Worm (Caenorhabditis elegans) whole organism, young adult: ENCODE data around the gene C08F11.1.

ENCODE experiments used
- D2030.7 ChIP-seq: fragments of 200-800 bp; sonication (Bioruptor generic); IDR thresholded peaks from 2 replicates; pipeline ENCODE4 v1.3.6; 2022; ENCODE audit warnings: missing genetic modification reagents, missing genetic modification characterization, missing compliant biosample characterization
- F10E7.11 ChIP-seq: sonication (generic microtip); optimal IDR thresholded peaks from 2 replicates; lab custom pipeline; 2017; ENCODE audit warnings: mild to moderate bottlenecking, missing genetic modification characterization, moderate library complexity, missing compliant biosample characterization
- K11D2.4 ChIP-seq: fragments of 200-800 bp; sonication (Bioruptor generic); IDR thresholded peaks from 2 replicates; pipeline ENCODE4 v1.3.6; 2022; ENCODE audit warnings: missing genetic modification reagents, missing genetic modification characterization, missing compliant biosample characterization
- T26A5.8 ChIP-seq: sonication (generic microtip); optimal IDR thresholded peaks from 2 replicates; lab custom pipeline; 2016; ENCODE audit warnings: missing genetic modification characterization, missing compliant biosample characterization
- Y79H2A.3 ChIP-seq: fragments of 200-800 bp; sonication (Bioruptor generic); conservative IDR thresholded peaks from 2 replicates; pipeline ENCODE4 v1.3.6; 2022; ENCODE audit warnings: missing genetic modification reagents, missing genetic modification characterization, missing compliant biosample characterization
- Y95B8A.8 ChIP-seq: fragments of 200-800 bp; sonication (Bioruptor generic); IDR thresholded peaks from 2 replicates; pipeline ENCODE4 v1.3.6; 2022; ENCODE audit warnings: missing genetic modification reagents, missing genetic modification characterization, missing compliant biosample characterization
- atf-7 ChIP-seq: sonication (generic microtip); optimal IDR thresholded peaks from 2 replicates; lab custom pipeline; 2017; ENCODE audit warnings: mild to moderate bottlenecking, missing genetic modification characterization, missing compliant biosample characterization
- athp-1 ChIP-seq: sonication (generic microtip); optimal IDR thresholded peaks from 2 replicates; lab custom pipeline; 2017; ENCODE audit warnings: mild to moderate bottlenecking, missing genetic modification characterization, missing compliant biosample characterization
- attf-3 ChIP-seq: fragments of 200-800 bp; sonication (Bioruptor generic); conservative IDR thresholded peaks from 2 replicates; pipeline ENCODE4 v1.3.6; 2022; ENCODE audit warnings: missing genetic modification reagents, missing genetic modification characterization, missing compliant biosample characterization
- cebp-1 ChIP-seq, 2 experiments: fragments of 200-800 bp in 1 of 2; sonication (Bioruptor generic) in 1 of 2; sonication (generic microtip) in 1 of 2; IDR thresholded peaks in 1 of 2; optimal IDR thresholded peaks in 1 of 2; 2 replicates each; pipeline versions ENCODE4 v1.3.6 to Lab custom; 2017 to 2022; ENCODE audit warnings: missing compliant biosample characterization in 2 of 2, missing genetic modification characterization in 2 of 2, mild to moderate bottlenecking in 1 of 2, missing genetic modification reagents in 1 of 2, moderate library complexity in 1 of 2
- ceh-79 ChIP-seq: sonication (generic microtip); optimal IDR thresholded peaks from 2 replicates; lab custom pipeline; 2017; ENCODE audit warnings: mild to moderate bottlenecking, missing genetic modification characterization, missing compliant biosample characterization
- ets-4 ChIP-seq: fragments of 200-800 bp; sonication (Bioruptor generic); optimal IDR thresholded peaks from 2 replicates; lab custom pipeline; 2018; ENCODE audit warnings: mild to moderate bottlenecking, missing genetic modification characterization, missing compliant biosample characterization
- lag-1 ChIP-seq: fragments of 200-800 bp; sonication (Bioruptor generic); IDR thresholded peaks from 2 replicates; pipeline ENCODE4 v1.3.6; 2022; ENCODE audit warnings: missing genetic modification reagents, missing genetic modification characterization, missing compliant biosample characterization
- let-607 ChIP-seq, 2 experiments: fragments of 200-800 bp in 1 of 2; sonication (Bioruptor generic) in 1 of 2; sonication (generic microtip) in 1 of 2; optimal IDR thresholded peaks; 2 replicates each; lab custom pipeline; 2016 to 2018; ENCODE audit warnings: mild to moderate bottlenecking in 2 of 2, missing compliant biosample characterization in 2 of 2, missing genetic modification characterization in 2 of 2, moderate library complexity in 2 of 2, missing genotype in 1 of 2
- lin-26 ChIP-seq: fragments of 200-800 bp; sonication (Bioruptor generic); IDR thresholded peaks from 2 replicates; pipeline ENCODE4 v1.3.6; 2022; ENCODE audit warnings: missing genetic modification reagents, missing genetic modification characterization, missing compliant biosample characterization
- madf-10 ChIP-seq: sonication (generic microtip); optimal IDR thresholded peaks from 2 replicates; lab custom pipeline; 2016; ENCODE audit warnings: mild to moderate bottlenecking, missing genetic modification characterization, missing compliant biosample characterization
- mes-4 ChIP-seq: sonication (generic microtip); optimal IDR thresholded peaks from 2 replicates; lab custom pipeline; 2016; ENCODE audit warnings: missing genotype, missing genetic modification characterization, missing compliant biosample characterization
- nfya-2 ChIP-seq: fragments of 200-800 bp; sonication (Bioruptor generic); IDR thresholded peaks from 2 replicates; pipeline ENCODE4 v1.3.6; 2022; ENCODE audit warnings: missing genetic modification reagents, missing genetic modification characterization, missing compliant biosample characterization
- nhr-80 ChIP-seq: sonication (generic microtip); optimal IDR thresholded peaks from 2 replicates; lab custom pipeline; 2016; ENCODE audit warnings: missing genetic modification characterization, missing compliant biosample characterization
- pbrm-1 ChIP-seq: fragments of 200-800 bp; sonication (Bioruptor generic); IDR thresholded peaks from 2 replicates; pipeline ENCODE4 v1.3.6; 2022; ENCODE audit warnings: missing genetic modification reagents, missing genetic modification characterization, missing compliant biosample characterization
- rpc-1 ChIP-seq, 2 experiments: fragments of 150-350 bp in 1 of 2; sonication (generic microtip) in 1 of 2; optimal IDR thresholded peaks; 2 replicates each; lab custom pipeline; 2014 to 2018; ENCODE audit warnings: missing biosample characterization in 1 of 2, missing genetic modification characterization in 1 of 2, missing genetic modification reagents in 1 of 2, missing genotype in 1 of 2
- sdz-38 ChIP-seq: sonication (generic microtip); optimal IDR thresholded peaks from 2 replicates; lab custom pipeline; 2016; ENCODE audit warnings: missing genotype, missing genetic modification characterization, missing compliant biosample characterization
- snpc-4 ChIP-seq, 5 experiments: fragments of 150-350 bp in 1 of 5; sonication (generic microtip) in 4 of 5; optimal IDR thresholded peaks; 2 replicates each; lab custom pipeline; 2014 to 2018; ENCODE audit warnings: missing genetic modification characterization in 5 of 5, missing biosample characterization in 3 of 5, antibody characterized with exemption in 2 of 5, mild to moderate bottlenecking in 2 of 5, missing compliant biosample characterization in 2 of 5, missing genotype in 2 of 5, moderate library complexity in 2 of 5, missing genetic modification reagents in 1 of 5
- unc-130 ChIP-seq: sonication (generic microtip); optimal IDR thresholded peaks from 2 replicates; lab custom pipeline; 2016; ENCODE audit warnings: missing genetic modification reagents, missing genetic modification characterization, missing compliant biosample characterization
- unc-62 ChIP-seq: fragments of 150-350 bp; optimal IDR thresholded peaks from 2 replicates; lab custom pipeline; 2014; ENCODE audit warnings: missing biosample characterization, missing genetic modification reagents, missing genetic modification characterization
- xnd-1 ChIP-seq: sonication (generic microtip); optimal IDR thresholded peaks from 2 replicates; lab custom pipeline; 2016; ENCODE audit warnings: missing genotype, missing genetic modification reagents, missing genetic modification characterization, missing compliant biosample characterization

The C08F11.1 gene

DNA sequence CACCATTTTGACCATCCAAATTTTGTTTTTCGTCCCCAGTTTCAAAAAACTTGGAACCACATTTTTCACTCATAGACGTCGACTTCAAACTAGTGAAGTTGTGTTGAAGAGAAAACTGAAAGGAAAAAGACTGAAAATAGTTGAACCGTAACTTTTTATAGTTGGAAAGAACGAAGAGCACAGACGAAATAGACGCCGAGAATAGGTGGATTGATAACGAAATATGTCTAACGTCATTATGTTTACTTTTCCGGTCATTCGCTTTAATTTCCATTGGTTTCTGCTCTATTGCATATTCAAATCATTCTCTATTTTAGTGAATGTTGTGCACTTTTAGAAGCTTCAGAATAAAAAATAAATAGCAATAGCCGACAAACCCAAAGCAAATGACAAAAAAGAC is 13.9 kb upstream of the C08F11.1 start, which contains the start of gene C08F11.13:
TSS of gene C08F11.13 (minus strand) at position 138 of the 400 bp plus-strand sequence.
- no peak for TF ChIP-seq rpc-1 (optimal IDR thresholded peaks at IDR 0.05; lab: Kevin White, UChicago)
- TF ChIP-seq rpc-1 (tag; optimal IDR thresholded peaks at IDR 0.05; lab: Kevin White, UChicago): no peak
- no peak for TF ChIP-seq unc-62 (GFP tag; lab: Kevin White, UChicago)
- peak; percentile 26 for TF ChIP-seq nhr-80

DNA sequence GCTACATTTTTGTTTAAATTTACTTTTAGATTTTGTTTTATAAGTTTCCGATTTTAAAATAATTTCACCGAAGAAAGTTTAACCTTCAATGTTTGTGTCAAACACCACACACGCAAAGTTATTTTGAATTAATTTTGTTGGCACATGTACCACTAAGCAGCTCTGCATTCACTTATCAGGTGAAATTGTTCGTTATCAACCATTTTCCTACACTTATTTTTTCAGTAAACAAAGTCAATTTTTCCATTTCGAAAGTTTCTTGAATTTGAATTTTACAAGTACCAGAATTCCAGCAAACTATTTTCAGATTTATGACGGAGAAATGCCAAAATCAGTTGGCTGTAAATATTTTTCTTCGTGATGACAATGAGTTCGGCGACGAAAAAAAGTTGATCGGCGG is 4.4 kb upstream of the C08F11.1 start, which contains the start of gene C08F11.3:
TSS of gene C08F11.3 (plus strand) at position 301 of the 400 bp plus-strand sequence.
- TF ChIP-seq attf-3 (GFP tag; lab: Robert Waterston, UW): no peak

DNA sequence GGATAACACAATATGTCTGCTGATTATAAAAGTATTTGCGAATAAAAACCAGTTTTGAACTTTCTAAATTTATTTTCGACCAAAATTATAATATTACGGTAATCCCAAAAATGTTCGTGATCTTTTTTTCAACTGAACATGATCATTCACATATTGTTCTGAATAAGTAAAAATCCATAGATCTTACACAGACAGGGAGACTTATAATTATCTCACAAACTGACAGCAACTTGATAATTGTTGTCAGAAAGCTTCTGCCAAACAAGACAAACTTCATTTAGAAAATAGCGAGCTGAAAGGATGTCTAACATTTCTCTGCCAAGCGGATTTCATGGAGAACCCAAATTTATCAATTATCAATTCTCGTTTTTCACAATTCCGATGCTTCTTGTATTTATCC is 2.8 kb downstream of the C08F11.1 start, which contains the start of gene sru-21:
TSS of gene sru-21 (plus strand) at position 301 of the 400 bp plus-strand sequence.
- TF ChIP-seq F10E7.11 (no peak), pbrm-1 (no peak), T26A5.8 (tag; lab: Kevin White, UChicago) (no peak), ets-4 (GFP tag; lab: Kevin White, UChicago) (no peak)

ce11 chrIV:13632613-13633012 is 9.0 kb downstream of the C08F11.1 start:
- no peak for TF ChIP-seq ceh-79 (tag; lab: Kevin White, UChicago)
- TF ChIP-seq lin-26 (GFP tag; lab: Robert Waterston, UW): no peak
- TF ChIP-seq mes-4: no peak
- no peak for TF ChIP-seq Y79H2A.3
- no peak for TF ChIP-seq sdz-38
- no peak for TF ChIP-seq unc-130 (GFP tag; lab: Kevin White, UChicago)
- TF ChIP-seq madf-10: no peak
- no peak for TF ChIP-seq let-607 (tag; optimal IDR thresholded peaks at IDR 0.05; lab: Kevin White, UChicago)
- TF ChIP-seq K11D2.4: no peak
- no peak for TF ChIP-seq F10E7.11
- no peak for TF ChIP-seq D2030.7 (GFP tag; lab: Robert Waterston, UW)

- TF ChIP-seq cebp-1 (GFP tag; IDR thresholded peaks at IDR 0.05; lab: Robert Waterston, UW) (peak; percentile 81; the same call in 1 of the 2 replicates), cebp-1 (tag; optimal IDR thresholded peaks at IDR 0.05; lab: Kevin White, UChicago) (no peak), D2030.7 (GFP tag; lab: Robert Waterston, UW) (no peak)
Measured at ce11 chrIV:13633165-13633564, 9.5 kb downstream of the C08F11.1 start, which contains the start of gene fbxa-98. TSS of gene fbxa-98 (plus strand) at chrIV:13633407.

- TF ChIP-seq Y95B8A.8 (GFP tag; lab: Robert Waterston, UW): no peak
- TF ChIP-seq lag-1 (GFP tag; lab: Robert Waterston, UW): no peak
- TF ChIP-seq snpc-4 (GFP tag; optimal IDR thresholded peaks at IDR 0.05; lab: Kevin White, UChicago): no peak
- TF ChIP-seq snpc-4 (tag; optimal IDR thresholded peaks at IDR 0.05; lab: Kevin White, UChicago): peak in 1 of 4 experiments; percentile 68
- no peak for TF ChIP-seq athp-1
- TF ChIP-seq xnd-1 (tag; lab: Kevin White, UChicago): no peak
- no peak for TF ChIP-seq nfya-2 (GFP tag; lab: Robert Waterston, UW)
Measured at ce11 chrIV:13636975-13637374, 13.3 kb downstream of the C08F11.1 start, which contains the start of gene C08F11.7. TSS of gene C08F11.7 (plus strand) at chrIV:13637275.

- TF ChIP-seq nhr-80: peak; percentile 50
- no peak for TF ChIP-seq atf-7 (tag; lab: Kevin White, UChicago)
- TF ChIP-seq, all 124 proteins: peak for 1
Measured at ce11 chrIV:13639027-13639426, 15.4 kb downstream of the C08F11.1 start, which contains the start of gene ugt-22. TSS of gene ugt-22 (plus strand) at chrIV:13639260.
